Worm (Caenorhabditis elegans): Measurements from ENCODE around the gene C04G2.5.

Gene C04G2.5

DNA sequence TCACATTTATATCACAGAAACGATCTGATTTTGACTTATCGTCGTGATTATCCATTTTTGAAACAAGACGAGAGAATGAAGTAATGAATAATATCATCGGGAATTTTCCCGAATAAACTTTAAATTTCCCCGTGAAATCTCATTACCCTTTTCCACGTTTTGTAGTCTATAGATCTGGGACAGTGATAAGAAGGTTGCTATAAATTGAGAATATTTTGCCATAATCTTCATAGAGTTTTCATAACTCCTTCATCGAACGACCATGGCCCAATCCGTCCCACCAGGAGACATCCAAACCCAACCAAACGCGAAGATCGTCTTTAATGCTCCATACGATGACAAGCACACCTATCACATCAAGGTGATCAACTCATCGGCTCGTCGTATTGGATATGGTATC is at the start of gene C04G2.5, which contains the start of gene msp-36:
TSS of gene C04G2.5 (minus strand) at position 101 of the 400 bp plus-strand sequence.
TSS of gene msp-36 (plus strand) at position 263 of the 400 bp plus-strand sequence.
- TF ChIP-seq ceh-39 (tag; optimal IDR thresholded peaks at IDR 0.05) = no peak
- TF ChIP-seq zip-8 (tag; optimal IDR thresholded peaks at IDR 0.05) = no peak
- TF ChIP-seq ceh-43 (GFP tag; optimal IDR thresholded peaks at IDR 0.05) = no peak
- TF ChIP-seq hlh-1 (tag; optimal IDR thresholded peaks at IDR 0.05) = no peak

DNA sequence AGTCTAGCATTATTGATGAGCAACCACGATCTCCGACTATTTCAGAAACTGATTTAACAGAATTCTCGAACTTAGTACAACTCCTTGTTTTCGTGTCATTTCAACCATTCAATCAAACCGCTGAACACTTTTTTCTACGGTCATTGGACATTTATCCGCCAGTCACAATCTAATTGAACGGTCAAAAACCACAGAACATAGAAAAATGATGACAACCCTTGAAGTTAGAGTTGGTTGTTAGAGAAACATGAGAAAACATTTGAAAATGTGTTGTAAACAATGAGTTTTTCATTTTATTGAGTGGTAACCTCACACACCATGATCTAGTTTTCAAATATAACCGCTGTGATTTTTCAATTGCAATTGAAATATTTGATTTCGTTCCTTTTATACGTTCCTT is 49.4 kb upstream of the C04G2.5 start:
- TF ChIP-seq snpc-4 (tag; optimal IDR thresholded peaks at IDR 0.05) (no peak), ces-1 (GFP tag; optimal IDR thresholded peaks at IDR 0.05) (no peak), hlh-1 (tag; optimal IDR thresholded peaks at IDR 0.05) (no peak), mls-2 (tag; optimal IDR thresholded peaks at IDR 0.05) (no peak), cnd-1 (tag; optimal IDR thresholded peaks at IDR 0.05) (no peak), lin-13 (tag; optimal IDR thresholded peaks at IDR 0.05) (no peak)

DNA sequence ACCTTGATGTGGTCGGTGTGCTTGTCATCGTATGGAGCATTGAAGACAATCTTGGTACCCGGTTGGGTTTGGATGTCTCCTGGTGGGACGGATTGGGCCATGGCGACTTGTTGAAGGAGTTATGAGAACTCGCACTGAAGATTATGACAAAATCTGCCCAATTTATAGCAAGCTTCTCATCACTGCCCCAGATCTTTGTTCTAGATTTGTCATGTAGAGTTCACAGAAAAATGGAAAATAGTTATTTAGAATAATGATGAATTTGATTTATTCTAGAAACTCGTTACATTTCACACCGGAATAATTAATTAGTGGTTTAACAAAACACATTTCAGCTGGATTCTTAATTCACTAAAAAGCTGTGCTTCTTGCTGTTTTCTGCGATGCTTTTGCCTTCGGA is 48.6 kb upstream of the C04G2.5 start, which contains the start of gene msp-38:
TSS of gene msp-38 (minus strand) at position 101 of the 400 bp plus-strand sequence.
- no peak for TF ChIP-seq mab-5 (tag; optimal IDR thresholded peaks at IDR 0.05)
- no peak for TF ChIP-seq nhr-76 (tag; optimal IDR thresholded peaks at IDR 0.05)
- TF ChIP-seq lin-13 (tag; optimal IDR thresholded peaks at IDR 0.05) = no peak
- TF ChIP-seq lin-32 (GFP tag; optimal IDR thresholded peaks at IDR 0.05) = no peak
- no peak for TF ChIP-seq pha-4 (tag; optimal IDR thresholded peaks at IDR 0.05)
- no peak for TF ChIP-seq nhr-2 (tag; optimal IDR thresholded peaks at IDR 0.05)
- TF ChIP-seq ceh-39 (tag; optimal IDR thresholded peaks at IDR 0.05) = no peak
- no peak for TF ChIP-seq M03D4.4 (tag; optimal IDR thresholded peaks at IDR 0.05)
- no peak for TF ChIP-seq nhr-28 (tag; optimal IDR thresholded peaks at IDR 0.05)
- TF ChIP-seq drap-1 (GFP tag; optimal IDR thresholded peaks at IDR 0.05) = no peak
- no peak for TF ChIP-seq sptf-1 (tag; optimal IDR thresholded peaks at IDR 0.05)
- no peak for TF ChIP-seq flh-1 (GFP tag; optimal IDR thresholded peaks at IDR 0.05)
- TF ChIP-seq snpc-4 (tag; optimal IDR thresholded peaks at IDR 0.05) = no peak

DNA sequence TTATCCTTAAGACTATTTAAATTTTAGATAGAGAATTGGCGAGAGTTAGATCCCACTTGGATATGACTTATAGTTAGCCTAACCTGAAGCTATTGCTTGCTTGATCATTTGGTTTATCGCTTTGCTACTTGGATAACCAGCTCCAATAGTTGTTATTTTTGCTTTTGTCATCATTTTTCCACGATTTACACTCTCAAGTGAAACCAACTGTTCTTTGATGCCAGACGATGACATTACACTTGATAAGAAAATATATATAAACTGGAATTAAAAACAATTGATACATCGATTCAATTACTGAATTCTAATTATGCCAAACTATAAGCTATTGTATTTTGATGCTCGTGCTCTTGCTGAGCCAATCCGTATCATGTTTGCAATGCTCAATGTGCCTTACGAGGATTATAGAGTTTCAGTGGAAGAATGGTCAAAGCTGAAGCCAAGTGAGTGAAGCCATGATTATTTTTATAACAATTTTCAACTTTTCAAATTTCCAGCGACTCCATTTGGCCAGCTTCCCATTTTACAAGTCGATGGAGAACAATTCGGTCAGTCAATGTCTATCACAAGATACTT is 46.9 kb upstream of the C04G2.5 start, which contains the start of the genes gst-2, gst-4 and dhs-12:
TSS of gene gst-2 (minus strand) at position 132 of the 576 bp plus-strand sequence.
TSS of gene gst-4 (plus strand) at position 296 of the 576 bp plus-strand sequence.
TSS of gene dhs-12 (plus strand) at position 526 of the 576 bp plus-strand sequence.
- TF ChIP-seq zip-8 (tag; optimal IDR thresholded peaks at IDR 0.05) = no peak

DNA sequence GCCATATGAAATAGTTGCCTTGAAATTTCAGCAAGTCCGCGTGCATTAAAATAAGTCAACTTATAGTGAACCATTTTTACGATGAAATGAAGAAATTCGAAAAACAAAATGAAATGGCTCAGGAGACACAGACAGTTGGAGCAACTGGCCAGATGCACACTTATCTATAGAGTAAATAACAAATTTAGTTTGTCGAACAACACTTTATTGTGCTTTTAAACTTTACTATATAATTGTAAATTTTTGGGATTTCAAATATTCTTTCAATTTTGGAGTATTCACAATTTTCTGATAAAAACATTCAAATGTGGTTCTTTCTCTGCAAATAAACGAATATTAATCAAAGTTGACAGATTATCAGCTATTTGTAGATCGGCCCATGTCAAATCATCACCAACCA is 45.1 kb upstream of the C04G2.5 start, which contains the start of gene gst-3:
TSS of gene gst-3 (minus strand) at position 101 of the 400 bp plus-strand sequence.
- TF ChIP-seq nhr-76 (tag; optimal IDR thresholded peaks at IDR 0.05) (no peak), cnd-1 (tag; optimal IDR thresholded peaks at IDR 0.05) (no peak), sem-2 (GFP tag; optimal IDR thresholded peaks at IDR 0.05) (no peak), ztf-11 (tag; optimal IDR thresholded peaks at IDR 0.05) (no peak), unc-62 (GFP tag; optimal IDR thresholded peaks at IDR 0.05) (no peak), hlh-1 (tag; optimal IDR thresholded peaks at IDR 0.05) (no peak)

DNA sequence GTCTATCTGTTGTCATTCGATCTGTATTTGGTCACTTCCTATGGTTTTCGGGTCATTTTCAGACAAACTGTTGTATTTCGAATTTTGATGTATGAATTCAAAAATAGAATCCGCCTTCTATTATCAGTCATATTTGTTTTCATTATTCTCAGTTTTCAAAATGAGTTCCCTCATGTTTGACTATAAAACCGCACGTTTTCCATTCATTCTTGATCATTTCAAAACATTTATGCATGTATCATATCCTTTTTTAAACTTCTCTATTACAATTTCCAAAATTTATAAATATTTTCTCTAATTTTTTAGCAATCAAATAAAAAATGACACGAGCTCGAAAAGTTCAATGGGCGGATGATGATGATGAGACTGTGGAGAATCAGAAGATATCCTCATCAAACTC is 42.7 kb upstream of the C04G2.5 start, which contains the start of gene K08F4.12:
TSS of gene K08F4.12 (plus strand) at position 301 of the 400 bp plus-strand sequence.
- TF ChIP-seq flh-1 (GFP tag; optimal IDR thresholded peaks at IDR 0.05) (no peak), elt-1 (tag; optimal IDR thresholded peaks at IDR 0.05; ENCODE audit: borderline replicate concordance, insufficient read depth) (no peak), unc-39 (tag; optimal IDR thresholded peaks at IDR 0.05) (no peak), cnd-1 (tag; optimal IDR thresholded peaks at IDR 0.05) (no peak), drap-1 (GFP tag; optimal IDR thresholded peaks at IDR 0.05) (no peak), mep-1 (tag; optimal IDR thresholded peaks at IDR 0.05) (no peak), ztf-11 (tag; optimal IDR thresholded peaks at IDR 0.05) (no peak), zip-8 (tag; optimal IDR thresholded peaks at IDR 0.05) (no peak), mls-2 (tag; optimal IDR thresholded peaks at IDR 0.05) (no peak)

DNA sequence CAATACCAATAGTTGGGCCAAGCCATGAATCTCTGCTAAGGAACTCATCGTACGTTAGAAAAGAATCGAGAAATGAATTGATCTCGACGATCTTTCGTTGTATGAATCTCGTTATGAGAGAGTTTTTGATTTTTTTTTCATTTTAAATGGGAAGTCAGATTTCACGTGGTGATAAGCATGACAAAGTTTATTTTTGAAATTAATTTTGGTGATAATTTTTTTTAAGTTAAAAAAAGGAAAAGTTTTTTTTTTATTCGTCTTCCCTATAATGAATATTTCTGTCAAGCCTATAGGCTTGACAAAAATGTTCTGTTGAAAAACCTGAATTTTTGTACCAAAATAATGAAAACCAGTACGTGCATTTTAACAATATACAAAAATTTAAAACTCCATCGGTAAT is 40.7 kb upstream of the C04G2.5 start, which contains the start of gene K08F4.5:
TSS of gene K08F4.5 (minus strand) at position 101 of the 400 bp plus-strand sequence.
- TF ChIP-seq nhr-237 (tag; optimal IDR thresholded peaks at IDR 0.05) (no peak), ces-1 (GFP tag; optimal IDR thresholded peaks at IDR 0.05) (no peak), blmp-1 (tag; optimal IDR thresholded peaks at IDR 0.05) (no peak), ceh-39 (tag; optimal IDR thresholded peaks at IDR 0.05) (no peak), tbx-8 (GFP tag; optimal IDR thresholded peaks at IDR 0.05) (no peak), pha-4 (tag; optimal IDR thresholded peaks at IDR 0.05) (no peak), nhr-12 (tag; optimal IDR thresholded peaks at IDR 0.05) (no peak), hlh-1 (tag; optimal IDR thresholded peaks at IDR 0.05) (no peak), zip-8 (tag; optimal IDR thresholded peaks at IDR 0.05) (no peak), unc-120 (tag; optimal IDR thresholded peaks at IDR 0.05; ENCODE audit: poor library complexity, severe bottlenecking) (no peak), elt-1 (tag; optimal IDR thresholded peaks at IDR 0.05; ENCODE audit: borderline replicate concordance, insufficient read depth) (no peak)

Data from whole organism, mixed stage, embryonic.